Fruit fly (Drosophila melanogaster): ENCODE results near the gene Cpr100A.

The Cpr100A gene

dm6 chr3R:30851843-30852365 lies 15.4 kb upstream of the Cpr100A start, which contains the start of gene tll (continued):
- peak; percentile 99 for TF ChIP-seq CG15479 (GFP tag; optimal IDR thresholded peaks at IDR 0.05)
- peak; percentile 93 for TF ChIP-seq Nf-YB (GFP tag; optimal IDR thresholded peaks at IDR 0.05)
- no peak for TF ChIP-seq Myb (GFP tag; optimal IDR thresholded peaks at IDR 0.05)
- no peak for TF ChIP-seq CG9876 (GFP tag; optimal IDR thresholded peaks at IDR 0.05)
- TF ChIP-seq zen2 (GFP tag; IDR thresholded peaks at IDR 0.05; ENCODE audit: partially characterized antibody): no peak
- TF ChIP-seq Nf-YC (tag; optimal IDR thresholded peaks at IDR 0.05): peak; percentile 92
- TF ChIP-seq psq (GFP tag; optimal IDR thresholded peaks at IDR 0.05): no peak
- no peak for TF ChIP-seq CG3065 (GFP tag; optimal IDR thresholded peaks at IDR 0.05)
- no peak for TF ChIP-seq CG11247 (GFP tag; IDR thresholded peaks at IDR 0.05)
- no peak for TF ChIP-seq Eip74EF (GFP tag; optimal IDR thresholded peaks at IDR 0.05)
- no peak for TF ChIP-seq CG16813 (GFP tag; IDR thresholded peaks at IDR 0.05; ENCODE audit: partially characterized antibody)
- TF ChIP-seq HmgD (GFP tag; optimal IDR thresholded peaks at IDR 0.05): no peak
- no peak for TF ChIP-seq ems (GFP tag; optimal IDR thresholded peaks at IDR 0.05)
- TF ChIP-seq Dek (tag; optimal IDR thresholded peaks at IDR 0.05): no peak
- peak; percentile 49; the same call in 1 of the 2 replicates for TF ChIP-seq seq (GFP tag; IDR thresholded peaks at IDR 0.05)
- peak; percentile 90 for TF ChIP-seq zen (tag; optimal IDR thresholded peaks at IDR 0.05)
- no peak for TF ChIP-seq CoRest (tag; optimal IDR thresholded peaks at IDR 0.05)
- TF ChIP-seq CG1832 (GFP tag; optimal IDR thresholded peaks at IDR 0.05): peak; percentile 58
- TF ChIP-seq ab (GFP tag; optimal IDR thresholded peaks at IDR 0.05): no peak
- no peak for TF ChIP-seq ro (GFP tag; IDR thresholded peaks at IDR 0.05)
- TF ChIP-seq pros (GFP tag; optimal IDR thresholded peaks at IDR 0.05): peak; percentile 94
- TF ChIP-seq H15 (GFP tag; IDR thresholded peaks at IDR 0.05): no peak
- TF ChIP-seq CG5245 (GFP tag; optimal IDR thresholded peaks at IDR 0.05): no peak
- TF ChIP-seq CG12942 (GFP tag; optimal IDR thresholded peaks at IDR 0.05): no peak
- TF ChIP-seq cad (GFP tag; optimal IDR thresholded peaks at IDR 0.05): peak; percentile 99
- peak; percentile 49 for TF ChIP-seq sens (GFP tag)
- TF ChIP-seq ssp (GFP tag; IDR thresholded peaks at IDR 0.05): no peak
- no peak for TF ChIP-seq Hmx (GFP tag; optimal IDR thresholded peaks at IDR 0.05)
- no peak for TF ChIP-seq CG4360 (GFP tag; IDR thresholded peaks at IDR 0.05)

dm6 chr3R:30855176-30855575 lies 12.1 kb upstream of the Cpr100A start:
- peak; percentile 66 for TF ChIP-seq pros (GFP tag; optimal IDR thresholded peaks at IDR 0.05)
- TF ChIP-seq CG13624 (GFP tag; optimal IDR thresholded peaks at IDR 0.05): no peak
- peak; percentile 65 for TF ChIP-seq oc (tag; optimal IDR thresholded peaks at IDR 0.05)
- no peak for TF ChIP-seq CG9727 (GFP tag; optimal IDR thresholded peaks at IDR 0.05)
- no peak for TF ChIP-seq CG4730 (GFP tag; IDR thresholded peaks at IDR 0.05)
- no peak for TF ChIP-seq CoRest (tag; optimal IDR thresholded peaks at IDR 0.05)
- 0 out of 3 replicates have a peak, but pooled peaks have one; percentile 4 for TF ChIP-seq Optix (GFP tag; IDR thresholded peaks at IDR 0.05)
- peak; percentile 40 for TF ChIP-seq Nf-YB (GFP tag; optimal IDR thresholded peaks at IDR 0.05)
- peak in 1 of 2 experiments; percentile 84 for TF ChIP-seq tll (GFP tag; optimal IDR thresholded peaks at IDR 0.05)
- TF ChIP-seq CG13894 (tag; optimal IDR thresholded peaks at IDR 0.05): peak; percentile 12
- TF ChIP-seq CG17328 (GFP tag; IDR thresholded peaks at IDR 0.05): no peak
- no peak for TF ChIP-seq bowl (GFP tag; IDR thresholded peaks at IDR 0.05)
- peak; percentile 71 for TF ChIP-seq zen (tag; optimal IDR thresholded peaks at IDR 0.05)

- TF ChIP-seq MBD-R2 (GFP tag; IDR thresholded peaks at IDR 0.05): no peak
- no peak for TF ChIP-seq sna (GFP tag; IDR thresholded peaks at IDR 0.05; ENCODE audit: partially characterized antibody)
- peak in 1 of 2 experiments; percentile 99 for TF ChIP-seq tll (GFP tag; optimal IDR thresholded peaks at IDR 0.05)
- no peak for TF ChIP-seq Bteb2 (GFP tag; optimal IDR thresholded peaks at IDR 0.05)
These were observed 10.7 kb upstream of the Cpr100A start for dm6 chr3R:30856596-30856995.
